Fruit fly (Drosophila melanogaster) whole organism, embryonic: ENCODE measurements around the gene Hsp60B.
A peak's percentile ranks its signal among the peaks of the same experiment; 100 is the strongest.

ENCODE experiments used
- Blimp-1 ChIP-seq: fragments of 200-800 bp; sonication (Bioruptor generic); optimal IDR thresholded peaks from 3 replicates; lab custom pipeline; 2018; ENCODE audit warnings: missing biosample characterization, missing genetic modification characterization, mild to moderate bottlenecking, moderate library complexity, missing genetic modification reagents
- C15 ChIP-seq: fragments of 200-800 bp; sonication (Bioruptor generic); IDR thresholded peaks from 3 replicates; pipeline ENCODE4 v1.3.6; 2022; ENCODE audit warnings: missing biosample characterization, missing genetic modification characterization
- CG10274 ChIP-seq: fragments of 200-800 bp; sonication (Bioruptor generic); optimal IDR thresholded peaks from 3 replicates; lab custom pipeline; 2017; ENCODE audit warnings: missing biosample characterization, mild to moderate bottlenecking, missing genetic modification characterization
- CG11247 ChIP-seq: fragments of 200-800 bp; sonication (Bioruptor generic); IDR thresholded peaks from 2 replicates; pipeline ENCODE4 v1.3.6; 2022; ENCODE audit warnings: missing biosample characterization, missing genetic modification characterization
- CG11398 ChIP-seq: fragments of 200-800 bp; sonication (Bioruptor generic); optimal IDR thresholded peaks from 2 replicates; lab custom pipeline; 2016; ENCODE audit warnings: missing biosample characterization, missing genetic modification characterization
- CG13287 ChIP-seq: fragments of 200-800 bp; sonication (Bioruptor generic); IDR thresholded peaks from 2 replicates; pipeline ENCODE4 v1.3.6; 2022; ENCODE audit warnings: missing biosample characterization, missing genetic modification characterization; ENCODE audit not compliant: partially characterized antibody
- CG15479 ChIP-seq: fragments of 200-800 bp; sonication (Bioruptor generic); optimal IDR thresholded peaks from 3 replicates; lab custom pipeline; 2019; ENCODE audit warnings: missing biosample characterization, mild to moderate bottlenecking, missing genetic modification characterization, moderate library complexity
- CG1603 ChIP-seq: fragments of 200-800 bp; sonication (Bioruptor generic); optimal IDR thresholded peaks from 2 replicates; lab custom pipeline; 2019; ENCODE audit warnings: missing biosample characterization, mild to moderate bottlenecking, missing genetic modification characterization, moderate library complexity
- CG18599 ChIP-seq: fragments of 200-800 bp; sonication (Bioruptor generic); optimal IDR thresholded peaks from 3 replicates; lab custom pipeline; 2017; ENCODE audit warnings: missing biosample characterization, missing genetic modification characterization, mild to moderate bottlenecking, moderate library complexity, missing genetic modification reagents
- CG2202 ChIP-seq: fragments of 200-800 bp; sonication (Bioruptor generic); optimal IDR thresholded peaks from 2 replicates; lab custom pipeline; 2018; ENCODE audit warnings: missing biosample characterization, mild to moderate bottlenecking, missing genetic modification characterization
- CG31224 ChIP-seq: fragments of 200-800 bp; sonication (Bioruptor generic); IDR thresholded peaks from 2 replicates; pipeline ENCODE4 v1.3.6; 2022; ENCODE audit warnings: missing biosample characterization, missing genetic modification characterization
- CG42726 ChIP-seq: fragments of 200-800 bp; sonication (Bioruptor generic); IDR thresholded peaks from 2 replicates; pipeline ENCODE4 v1.3.6; 2022; ENCODE audit warnings: missing biosample characterization, missing genetic modification characterization; ENCODE audit not compliant: partially characterized antibody
- CG4404 ChIP-seq: fragments of 200-800 bp; sonication (Bioruptor generic); IDR thresholded peaks from 2 replicates; pipeline ENCODE4 v1.3.6; 2022; ENCODE audit warnings: missing biosample characterization, missing genetic modification characterization
- CG6272 ChIP-seq: fragments of 200-800 bp; sonication (Bioruptor generic); IDR thresholded peaks from 2 replicates; pipeline ENCODE4 v1.3.6; 2022; ENCODE audit warnings: missing biosample characterization, missing genetic modification characterization
- D19A ChIP-seq: fragments of 200-800 bp; optimal IDR thresholded peaks from 3 replicates; lab custom pipeline; 2019; ENCODE audit warnings: missing biosample characterization, mild to moderate bottlenecking, missing genetic modification characterization, moderate library complexity
- Dbx ChIP-seq: fragments of 200-800 bp; sonication (Bioruptor generic); IDR thresholded peaks from 3 replicates; pipeline ENCODE4 v1.3.6; 2022; ENCODE audit warnings: missing biosample characterization, missing genetic modification characterization
- Deaf1 ChIP-seq: fragments of 200-800 bp; optimal IDR thresholded peaks from 3 replicates; lab custom pipeline; 2019; ENCODE audit warnings: missing biosample characterization, mild to moderate bottlenecking, missing genetic modification characterization, moderate library complexity
- Drgx ChIP-seq: fragments of 200-800 bp; sonication (Bioruptor generic); IDR thresholded peaks from 2 replicates; pipeline ENCODE4 v1.3.6; 2022; ENCODE audit warnings: missing biosample characterization, missing genetic modification characterization
- ERR ChIP-seq: fragments of 200-800 bp; sonication (Bioruptor generic); optimal IDR thresholded peaks from 2 replicates; lab custom pipeline; 2016; ENCODE audit warnings: missing biosample characterization, missing genetic modification characterization
- Elba2 ChIP-seq: fragments of 200-800 bp; sonication (Bioruptor generic); optimal IDR thresholded peaks from 3 replicates; lab custom pipeline; 2016; ENCODE audit warnings: missing biosample characterization, missing genetic modification characterization
- Ets65A ChIP-seq: fragments of 200-800 bp; sonication (Bioruptor generic); peaks from one replicate; lab custom pipeline; 2016; ENCODE audit warnings: missing biosample characterization, missing genetic modification characterization
- Ets97D ChIP-seq: fragments of 200-800 bp; sonication (Bioruptor generic); optimal IDR thresholded peaks from 3 replicates; lab custom pipeline; 2016; ENCODE audit warnings: missing biosample characterization, missing genetic modification characterization
- Fer2 ChIP-seq: fragments of 200-800 bp; sonication (Bioruptor generic); optimal IDR thresholded peaks from 2 replicates; lab custom pipeline; 2018; ENCODE audit warnings: missing biosample characterization, mild to moderate bottlenecking, missing genetic modification characterization, moderate library complexity
- Hmr ChIP-seq: fragments of 200-800 bp; sonication (Bioruptor generic); optimal IDR thresholded peaks from 3 replicates; lab custom pipeline; 2017; ENCODE audit warnings: mild to moderate bottlenecking, missing biosample characterization, missing genetic modification reagents, missing genetic modification characterization
- Lim3 ChIP-seq: fragments of 200-800 bp; sonication (Bioruptor generic); IDR thresholded peaks from 2 replicates; pipeline ENCODE4 v1.3.6; 2022; ENCODE audit warnings: missing biosample characterization, missing genetic modification characterization
- NFAT ChIP-seq: fragments of 200-800 bp; sonication (Bioruptor generic); IDR thresholded peaks from 2 replicates; pipeline ENCODE4 v1.3.6; 2022; ENCODE audit warnings: missing biosample characterization, missing genetic modification characterization
- Oaz ChIP-seq: fragments of 200-800 bp; sonication (Bioruptor generic); IDR thresholded peaks from 2 replicates; pipeline ENCODE4 v1.3.6; 2022; ENCODE audit warnings: missing biosample characterization, missing genetic modification characterization
- Ssrp ChIP-seq: fragments of 200-800 bp; sonication (Bioruptor generic); optimal IDR thresholded peaks from 2 replicates; lab custom pipeline; 2018; ENCODE audit warnings: missing biosample characterization, mild to moderate bottlenecking, missing genetic modification characterization, moderate library complexity
- Tbp ChIP-seq: fragments of >200 bp; optimal IDR thresholded peaks from 2 replicates; lab custom pipeline; 2018; ENCODE audit warnings: missing biosample characterization, missing genetic modification characterization
- Vsx1 ChIP-seq: fragments of 200-800 bp; sonication (Bioruptor generic); optimal IDR thresholded peaks from 2 replicates; lab custom pipeline; 2017; ENCODE audit warnings: missing biosample characterization, mild to moderate bottlenecking, missing genetic modification characterization, missing genetic modification reagents
- abd-A ChIP-seq: fragments of 200-800 bp; sonication (Bioruptor generic); optimal IDR thresholded peaks from 3 replicates; lab custom pipeline; 2019; ENCODE audit warnings: missing biosample characterization, mild to moderate bottlenecking, missing genetic modification characterization, moderate library complexity
- aop ChIP-seq: fragments of 200-800 bp; sonication (Bioruptor generic); IDR thresholded peaks from 2 replicates; pipeline ENCODE4 v1.3.6; 2022; ENCODE audit warnings: missing biosample characterization, missing genetic modification characterization
- cato ChIP-seq: fragments of 200-800 bp; sonication (Bioruptor generic); optimal IDR thresholded peaks from 2 replicates; lab custom pipeline; 2016; ENCODE audit warnings: missing biosample characterization, missing genetic modification characterization, borderline replicate concordance
- corto ChIP-seq: fragments of 200-800 bp; sonication (Bioruptor generic); optimal IDR thresholded peaks from 2 replicates; lab custom pipeline; 2016; ENCODE audit warnings: missing biosample characterization, mild to moderate bottlenecking, missing genetic modification characterization, moderate library complexity
- crc ChIP-seq: fragments of 200-800 bp; sonication (Bioruptor generic); optimal IDR thresholded peaks from 2 replicates; lab custom pipeline; 2016; ENCODE audit warnings: missing biosample characterization, missing genetic modification characterization
- croc ChIP-seq: fragments of 200-800 bp; sonication (Bioruptor generic); conservative IDR thresholded peaks from 3 replicates; pipeline ENCODE4 v1.3.6; 2022; ENCODE audit warnings: missing biosample characterization, missing genetic modification characterization
- gem ChIP-seq: fragments of 200-800 bp; sonication (Bioruptor generic); optimal IDR thresholded peaks from 2 replicates; lab custom pipeline; 2019; ENCODE audit warnings: missing biosample characterization, mild to moderate bottlenecking, missing genetic modification characterization, moderate library complexity
- knrl ChIP-seq: fragments of 200-800 bp; sonication (Bioruptor generic); IDR thresholded peaks from 3 replicates; pipeline ENCODE4 v1.3.6; 2022; ENCODE audit warnings: missing biosample characterization, missing genetic modification characterization; ENCODE audit not compliant: partially characterized antibody
- onecut ChIP-seq: fragments of 200-800 bp; sonication (Bioruptor generic); IDR thresholded peaks from 2 replicates; pipeline ENCODE4 v1.3.6; 2022; ENCODE audit warnings: missing biosample characterization, missing genetic modification characterization
- org-1 ChIP-seq: fragments of 200-800 bp; sonication (Bioruptor generic); optimal IDR thresholded peaks from 2 replicates; lab custom pipeline; 2017; ENCODE audit warnings: missing biosample characterization, missing genetic modification characterization
- pho ChIP-seq: fragments of 200-800 bp; sonication (Bioruptor generic); optimal IDR thresholded peaks from 2 replicates; lab custom pipeline; 2016; ENCODE audit warnings: missing biosample characterization, missing genetic modification characterization
- prd ChIP-seq, 3 experiments: fragments of >200 bp in 2 of 3; fragments of 200-800 bp in 1 of 3; sonication (Bioruptor generic) in 1 of 3; optimal IDR thresholded peaks in 2 of 3; IDR thresholded peaks in 1 of 3; 2 replicates in 2 of 3; 3 replicates in 1 of 3; pipeline versions ENCODE4 v1.3.6 to Lab custom; 2017 to 2022; ENCODE audit warnings: missing biosample characterization in 1 of 3, missing genetic modification characterization in 1 of 3
- pzg ChIP-seq: fragments of 200-800 bp; sonication (Bioruptor generic); optimal IDR thresholded peaks from 3 replicates; lab custom pipeline; 2018; ENCODE audit warnings: missing biosample characterization, mild to moderate bottlenecking, missing genetic modification characterization, moderate library complexity
- row ChIP-seq: fragments of 200-800 bp; sonication (Bioruptor generic); IDR thresholded peaks from 3 replicates; pipeline ENCODE4 v1.3.6; 2022; ENCODE audit warnings: missing biosample characterization, missing genetic modification characterization
- schlank ChIP-seq: fragments of 200-800 bp; sonication (Bioruptor generic); optimal IDR thresholded peaks from 2 replicates; lab custom pipeline; 2018; ENCODE audit warnings: missing biosample characterization, mild to moderate bottlenecking, missing genetic modification characterization
- sqz ChIP-seq: fragments of 200-800 bp; sonication (Bioruptor generic); optimal IDR thresholded peaks from 3 replicates; lab custom pipeline; 2018; ENCODE audit warnings: missing biosample characterization, mild to moderate bottlenecking, missing genetic modification characterization
- sug ChIP-seq: fragments of 200-800 bp; optimal IDR thresholded peaks from 2 replicates; lab custom pipeline; 2019; ENCODE audit warnings: missing biosample characterization, mild to moderate bottlenecking, missing genetic modification characterization, moderate library complexity
- zen2 ChIP-seq: fragments of 200-800 bp; sonication (Bioruptor generic); IDR thresholded peaks from 3 replicates; pipeline ENCODE4 v1.3.6; 2022; ENCODE audit warnings: missing biosample characterization, missing genetic modification characterization; ENCODE audit not compliant: partially characterized antibody

Gene Hsp60B

dm6 chr2L:716547-716946 is 11.6 kb upstream of the Hsp60B start (continued):
- TF ChIP-seq ERR: no peak
- TF ChIP-seq prd (optimal IDR thresholded peaks at IDR 0.05; lab: Kevin White, UChicago): no peak
- TF ChIP-seq prd (GFP tag; IDR thresholded peaks at IDR 0.05; lab: Robert Waterston, UW): peak; percentile 18; the same call in 1 of the 3 replicates
- no peak for TF ChIP-seq crc
- no peak for TF ChIP-seq Fer2 (tag; lab: Kevin White, UChicago)
- TF ChIP-seq Dbx (GFP tag; lab: Robert Waterston, UW): no peak
- TF ChIP-seq Elba2 (GFP tag; lab: Kevin White, UChicago): no peak
- TF ChIP-seq Ssrp (tag; lab: Kevin White, UChicago): no peak
- peak; percentile 37 for TF ChIP-seq CG1603 (tag; lab: Kevin White, UChicago)
- TF ChIP-seq NFAT (GFP tag; lab: Robert Waterston, UW): no peak
- no peak for TF ChIP-seq Ets97D
- no peak for TF ChIP-seq Lim3 (GFP tag; lab: Robert Waterston, UW)
- TF ChIP-seq Tbp (GFP tag; lab: Kevin White, UChicago): no peak
- no peak for TF ChIP-seq CG42726 (GFP tag; lab: Robert Waterston, UW)
- TF ChIP-seq C15: no peak
- no peak for TF ChIP-seq knrl (GFP tag; lab: Robert Waterston, UW)
- no peak for TF ChIP-seq pzg (GFP tag; lab: Kevin White, UChicago)
- TF ChIP-seq zen2 (GFP tag; lab: Robert Waterston, UW): no peak
- no peak for TF ChIP-seq Ets65A
- TF ChIP-seq corto (GFP tag; lab: Kevin White, UChicago): no peak
- TF ChIP-seq CG10274 (GFP tag; lab: Kevin White, UChicago): no peak
- TF ChIP-seq org-1 (GFP tag; lab: Kevin White, UChicago): no peak
- TF ChIP-seq Hmr (GFP tag; lab: Kevin White, UChicago): no peak
- TF ChIP-seq Drgx (GFP tag; lab: Robert Waterston, UW): peak; percentile 44
- no peak for TF ChIP-seq CG4404 (GFP tag; lab: Robert Waterston, UW)
- TF ChIP-seq gem (tag; lab: Kevin White, UChicago): peak; percentile 8
- TF ChIP-seq pho (GFP tag; lab: Kevin White, UChicago): no peak
- no peak for TF ChIP-seq row
- TF ChIP-seq Oaz (GFP tag; lab: Robert Waterston, UW): no peak

- TF ChIP-seq D19A (tag; lab: Kevin White, UChicago) (peak; percentile 10), CG11398 (GFP tag; lab: Kevin White, UChicago) (no peak), aop (no peak), onecut (GFP tag; lab: Robert Waterston, UW) (no peak), croc (GFP tag; lab: Robert Waterston, UW) (no peak), Deaf1 (tag; lab: Kevin White, UChicago) (no peak), CG6272 (GFP tag; lab: Robert Waterston, UW) (no peak), CG2202 (tag; lab: Kevin White, UChicago) (no peak)
These were observed 10.4 kb upstream of the Hsp60B start for dm6 chr2L:717783-718182.

DNA sequence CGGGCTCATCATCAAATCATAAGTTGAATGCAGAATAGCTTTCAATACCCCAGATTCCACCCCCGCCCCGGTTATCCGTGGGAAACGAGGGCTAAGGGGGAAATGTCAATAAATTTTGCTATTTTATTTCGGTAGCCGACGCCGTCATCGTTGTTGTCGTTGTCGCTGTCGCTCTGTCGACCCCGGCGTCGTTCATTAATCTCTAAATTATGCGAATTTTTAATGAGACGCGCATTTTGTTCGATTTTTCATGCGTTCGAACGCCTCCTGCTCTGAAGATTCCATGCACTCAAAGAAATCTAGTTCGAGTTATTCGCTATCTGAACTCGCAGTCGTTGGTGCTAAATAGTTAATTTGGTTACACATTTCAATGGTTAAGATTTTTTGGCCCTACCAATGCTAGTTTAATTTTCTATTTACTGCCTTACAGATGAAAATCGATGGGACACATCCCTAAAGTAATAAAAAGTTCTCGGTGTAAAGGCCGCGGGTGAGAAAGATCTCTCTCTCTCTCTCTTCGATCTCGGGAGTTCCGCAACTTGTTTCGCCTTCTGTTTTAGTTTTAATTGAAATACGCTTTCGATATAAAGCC is 9.8 kb upstream of the Hsp60B start:
- TF ChIP-seq CG31224 (GFP tag; lab: Robert Waterston, UW) (peak; percentile 32; the same call in 1 of the 2 replicates), CG18599 (GFP tag; lab: Kevin White, UChicago) (no peak), abd-A (tag; lab: Kevin White, UChicago) (no peak), CG11247 (GFP tag; lab: Robert Waterston, UW) (0 out of 2 replicates have a peak, but pooled peaks have one; percentile 39), Vsx1 (GFP tag; lab: Kevin White, UChicago) (no peak), sqz (GFP tag; lab: Kevin White, UChicago) (no peak), Hmr (GFP tag; lab: Kevin White, UChicago) (peak; percentile 44), Blimp-1 (GFP tag; lab: Kevin White, UChicago) (peak; percentile 12), C15 (no peak), schlank (no peak), CG15479 (GFP tag; lab: Kevin White, UChicago) (no peak), sug (tag; lab: Kevin White, UChicago) (no peak), cato (GFP tag; lab: Kevin White, UChicago) (no peak), CG13287 (GFP tag; lab: Robert Waterston, UW) (no peak)
